Worm (Caenorhabditis elegans) whole organism, L4 larva: ENCODE data around the gene C24B5.4.

ENCODE experiments used
- F10B5.3 ChIP-seq: sonication (generic microtip); optimal IDR thresholded peaks from 2 replicates; lab custom pipeline; 2016; ENCODE audit warnings: mild to moderate bottlenecking, missing genetic modification characterization, missing compliant biosample characterization
- F26F4.8 ChIP-seq: fragments of 200-800 bp; sonication (Bioruptor generic); conservative IDR thresholded peaks from 2 replicates; pipeline ENCODE4 v1.3.6; 2022; ENCODE audit warnings: missing genetic modification characterization, missing compliant biosample characterization
- F44E2.7 ChIP-seq: fragments of 200-800 bp; sonication (Bioruptor generic); IDR thresholded peaks from 2 replicates; pipeline ENCODE4 v2.1.2; 2022; ENCODE audit warnings: missing genetic modification characterization, missing compliant biosample characterization
- F49E8.2 ChIP-seq: sonication (generic microtip); optimal IDR thresholded peaks from 2 replicates; lab custom pipeline; 2016; ENCODE audit warnings: missing compliant biosample characterization, mild to moderate bottlenecking, missing genetic modification characterization, borderline replicate concordance
- R02D3.7 ChIP-seq: fragments of 150-350 bp; sonication (generic microtip); optimal IDR thresholded peaks from 3 replicates; lab custom pipeline; 2014; ENCODE audit warnings: missing biosample characterization, missing genetic modification characterization
- T20F7.1 ChIP-seq: fragments of 200-800 bp; sonication (Bioruptor generic); optimal IDR thresholded peaks from 2 replicates; lab custom pipeline; 2018; ENCODE audit warnings: mild to moderate bottlenecking, missing genetic modification characterization, missing compliant biosample characterization
- Y105C5A.15 ChIP-seq: fragments of 200-800 bp; sonication (Bioruptor generic); IDR thresholded peaks from 2 replicates; pipeline ENCODE4 v1.3.6; 2022; ENCODE audit warnings: missing genetic modification characterization, missing compliant biosample characterization
- Y5F2A.4 ChIP-seq: fragments of 200-800 bp; sonication (Bioruptor generic); optimal IDR thresholded peaks from 2 replicates; lab custom pipeline; 2018; ENCODE audit warnings: mild to moderate bottlenecking, missing genetic modification characterization, missing compliant biosample characterization
- aly-2 ChIP-seq: sonication (generic microtip); optimal IDR thresholded peaks from 2 replicates; lab custom pipeline; 2018; ENCODE audit warnings: missing biosample characterization, missing genetic modification characterization
- ama-1 ChIP-seq: fragments of 150-350 bp; optimal IDR thresholded peaks from 2 replicates; lab custom pipeline; 2014; ENCODE audit warnings: inconsistent platforms, mixed read lengths
- ceh-44 ChIP-seq: fragments of 200-800 bp; sonication (Bioruptor generic); IDR thresholded peaks from 2 replicates; pipeline ENCODE4 v1.3.6; 2022; ENCODE audit warnings: missing genetic modification reagents, missing genetic modification characterization, missing compliant biosample characterization
- ceh-62 ChIP-seq: sonication (generic microtip); optimal IDR thresholded peaks from 2 replicates; lab custom pipeline; 2017; ENCODE audit warnings: missing biosample characterization, missing genetic modification characterization
- ceh-82 ChIP-seq: sonication (generic microtip); optimal IDR thresholded peaks from 2 replicates; lab custom pipeline; 2017; ENCODE audit warnings: missing biosample characterization, missing genetic modification characterization
- cey-2 ChIP-seq: sonication (generic microtip); optimal IDR thresholded peaks from 3 replicates; lab custom pipeline; 2017; ENCODE audit warnings: missing genetic modification characterization, mild to moderate bottlenecking, missing compliant biosample characterization, antibody characterized with exemption, borderline replicate concordance; ENCODE audit not compliant: insufficient read depth
- daf-8 ChIP-seq: fragments of 200-800 bp; sonication (Bioruptor generic); IDR thresholded peaks from 2 replicates; pipeline ENCODE4 v1.3.6; 2022; ENCODE audit warnings: missing genetic modification characterization, missing compliant biosample characterization
- dmd-9 ChIP-seq: fragments of 200-800 bp; sonication (Bioruptor generic); IDR thresholded peaks from 2 replicates; pipeline ENCODE4 v1.3.6; 2022; ENCODE audit warnings: missing genetic modification reagents, missing genetic modification characterization, missing compliant biosample characterization
- egl-27 ChIP-seq: sonication (generic microtip); optimal IDR thresholded peaks from 3 replicates; lab custom pipeline; 2017; ENCODE audit warnings: missing biosample characterization, missing genetic modification reagents, missing genetic modification characterization
- egl-43 ChIP-seq: fragments of 200-800 bp; sonication (Bioruptor generic); IDR thresholded peaks from 2 replicates; pipeline ENCODE4 v1.3.6; 2022; ENCODE audit warnings: missing genetic modification reagents, missing genetic modification characterization, missing compliant biosample characterization
- fos-1 ChIP-seq: fragments of 150-350 bp; optimal IDR thresholded peaks from 2 replicates; lab custom pipeline; 2014; ENCODE audit warnings: missing biosample characterization, missing genetic modification characterization
- gei-8 ChIP-seq: fragments of 200-800 bp; sonication (Bioruptor generic); optimal IDR thresholded peaks from 2 replicates; lab custom pipeline; 2018; ENCODE audit warnings: mild to moderate bottlenecking, missing genetic modification characterization, missing compliant biosample characterization
- hlh-30 ChIP-seq: sonication (generic microtip); optimal IDR thresholded peaks from 2 replicates; lab custom pipeline; 2017; ENCODE audit warnings: antibody characterized with exemption, mild to moderate bottlenecking, missing genetic modification characterization, missing compliant biosample characterization; ENCODE audit not compliant: insufficient read depth
- jun-1 ChIP-seq: fragments of 150-350 bp; optimal IDR thresholded peaks from 2 replicates; lab custom pipeline; 2014; ENCODE audit warnings: missing biosample characterization, missing genetic modification reagents, missing genetic modification characterization
- lin-13 ChIP-seq: fragments of 150-350 bp; optimal IDR thresholded peaks from 2 replicates; lab custom pipeline; 2014; ENCODE audit warnings: missing biosample characterization, missing genetic modification reagents, missing genetic modification characterization
- lin-15B ChIP-seq: fragments of 150-350 bp; sonication (generic microtip); optimal IDR thresholded peaks from 3 replicates; lab custom pipeline; 2014; ENCODE audit warnings: missing biosample characterization, missing genetic modification characterization
- lin-29 ChIP-seq: fragments of 200-800 bp; sonication (Bioruptor generic); IDR thresholded peaks from 2 replicates; pipeline ENCODE4 v1.3.6; 2022; ENCODE audit warnings: missing genetic modification reagents, missing genetic modification characterization, missing compliant biosample characterization
- lin-38 ChIP-seq: fragments of 200-800 bp; sonication (Bioruptor generic); IDR thresholded peaks from 2 replicates; pipeline ENCODE4 v1.3.6; 2022; ENCODE audit warnings: missing genetic modification reagents, missing genetic modification characterization, missing compliant biosample characterization
- lir-3 ChIP-seq: sonication (generic microtip); optimal IDR thresholded peaks from 2 replicates; lab custom pipeline; 2016; ENCODE audit warnings: mild to moderate bottlenecking, missing genetic modification characterization, missing compliant biosample characterization
- lsy-2 ChIP-seq, 2 experiments: fragments of 150-350 bp in 1 of 2; sonication (generic microtip) in 1 of 2; optimal IDR thresholded peaks; 2 replicates each; lab custom pipeline; 2014 to 2017; ENCODE audit warnings: missing biosample characterization in 2 of 2, missing genetic modification characterization in 2 of 2
- madf-5 ChIP-seq, 2 experiments: fragments of 200-800 bp; sonication (Bioruptor generic); IDR thresholded peaks; 2 replicates each; pipeline ENCODE4 v1.3.6; 2022; ENCODE audit warnings: missing compliant biosample characterization in 2 of 2, missing genetic modification characterization in 2 of 2
- madf-9 ChIP-seq: fragments of 200-800 bp; sonication (Bioruptor generic); conservative IDR thresholded peaks from 2 replicates; pipeline ENCODE4 v1.3.6; 2022; ENCODE audit warnings: missing genetic modification reagents, missing genetic modification characterization, missing compliant biosample characterization
- mdl-1 ChIP-seq, 2 experiments: fragments of 150-350 bp in 1 of 2; sonication (generic microtip) in 1 of 2; optimal IDR thresholded peaks; 2 replicates each; lab custom pipeline; 2014 to 2017; ENCODE audit warnings: missing biosample characterization in 2 of 2, missing genetic modification characterization in 2 of 2
- mep-1 ChIP-seq: fragments of 150-350 bp; sonication (generic microtip); optimal IDR thresholded peaks from 3 replicates; lab custom pipeline; 2014; ENCODE audit warnings: missing biosample characterization, missing genetic modification characterization
- nhr-111 ChIP-seq: fragments of 200-800 bp; sonication (Bioruptor generic); optimal IDR thresholded peaks from 2 replicates; lab custom pipeline; 2018; ENCODE audit warnings: mild to moderate bottlenecking, missing genetic modification characterization, missing compliant biosample characterization
- nhr-41 ChIP-seq: fragments of 200-800 bp; sonication (Bioruptor generic); IDR thresholded peaks from 2 replicates; pipeline ENCODE4 v1.3.6; 2022; ENCODE audit warnings: missing genetic modification reagents, missing genetic modification characterization, missing compliant biosample characterization
- nhr-6 ChIP-seq: fragments of 150-350 bp; optimal IDR thresholded peaks from 2 replicates; lab custom pipeline; 2014; ENCODE audit warnings: missing biosample characterization, missing genetic modification characterization
- nhr-76 ChIP-seq: fragments of 150-350 bp; optimal IDR thresholded peaks from 2 replicates; lab custom pipeline; 2014; ENCODE audit warnings: missing biosample characterization, missing genetic modification characterization
- php-3 ChIP-seq: fragments of 200-800 bp; sonication (Bioruptor generic); IDR thresholded peaks from 2 replicates; pipeline ENCODE4 v1.3.6; 2022; ENCODE audit warnings: missing genetic modification reagents, missing genetic modification characterization, missing compliant biosample characterization
- pqm-1 ChIP-seq: sonication (generic microtip); optimal IDR thresholded peaks from 2 replicates; lab custom pipeline; 2017; ENCODE audit warnings: missing biosample characterization, missing genetic modification characterization
- saeg-2 ChIP-seq: fragments of 200-800 bp; sonication (Bioruptor generic); IDR thresholded peaks from 2 replicates; pipeline ENCODE4 v1.3.6; 2022; ENCODE audit warnings: missing genetic modification reagents, missing genetic modification characterization, missing compliant biosample characterization
- set-16 ChIP-seq: fragments of 200-800 bp; sonication (Bioruptor generic); IDR thresholded peaks from 2 replicates; pipeline ENCODE4 v1.3.6; 2022; ENCODE audit warnings: missing genetic modification reagents, missing genetic modification characterization, missing compliant biosample characterization
- spr-1 ChIP-seq: sonication (generic microtip); optimal IDR thresholded peaks from 2 replicates; lab custom pipeline; 2016; ENCODE audit warnings: mild to moderate bottlenecking, missing genetic modification characterization, missing compliant biosample characterization
- spr-3 ChIP-seq: fragments of 200-800 bp; sonication (Bioruptor generic); optimal IDR thresholded peaks from 2 replicates; lab custom pipeline; 2018; ENCODE audit warnings: mild to moderate bottlenecking, missing genetic modification characterization, missing compliant biosample characterization
- unc-130 ChIP-seq: sonication (generic microtip); optimal IDR thresholded peaks from 2 replicates; lab custom pipeline; 2016; ENCODE audit warnings: missing genetic modification reagents, missing genetic modification characterization, missing compliant biosample characterization
- unc-39 ChIP-seq: sonication (generic microtip); optimal IDR thresholded peaks from 2 replicates; lab custom pipeline; 2017; ENCODE audit warnings: missing biosample characterization, missing genetic modification characterization
- unc-62 ChIP-seq, 3 experiments: fragments of 150-350 bp in 1 of 3; sonication (generic microtip); optimal IDR thresholded peaks in 2 of 3; peaks in 1 of 3; 1 replicate in 1 of 3; 2 replicates in 2 of 3; lab custom pipeline; 2014 to 2017; ENCODE audit warnings: missing biosample characterization in 3 of 3, missing genetic modification characterization in 3 of 3, missing genetic modification reagents in 3 of 3, missing genotype in 1 of 3
- zag-1 ChIP-seq: fragments of 150-350 bp; optimal IDR thresholded peaks from 2 replicates; lab custom pipeline; 2014; ENCODE audit warnings: missing biosample characterization, missing genetic modification characterization
- zip-11 ChIP-seq: fragments of 200-800 bp; sonication (Bioruptor generic); IDR thresholded peaks from 2 replicates; pipeline ENCODE4 v1.3.6; 2022; ENCODE audit warnings: missing genetic modification characterization, missing compliant biosample characterization
- zip-2 ChIP-seq: fragments of 150-350 bp; optimal IDR thresholded peaks from 2 replicates; lab custom pipeline; 2014; ENCODE audit warnings: missing biosample characterization, missing genetic modification characterization

The C24B5.4 gene

ce11 chrV:9222819-9223218, 25.7 kb upstream of the C24B5.4 start:
- TF ChIP-seq nhr-41 (GFP tag; lab: Robert Waterston, UW) (no peak), dmd-9 (GFP tag; lab: Robert Waterston, UW) (no peak), zag-1 (tag; lab: Kevin White, UChicago) (no peak), saeg-2 (GFP tag; lab: Robert Waterston, UW) (no peak), aly-2 (tag; lab: Kevin White, UChicago) (no peak), lir-3 (tag; lab: Kevin White, UChicago) (no peak), set-16 (GFP tag; lab: Robert Waterston, UW) (peak; percentile 72; the same call in 1 of the 2 replicates), lin-15B (no peak), egl-43 (GFP tag; lab: Robert Waterston, UW) (peak; percentile 38; the same call in 1 of the 2 replicates)

ce11 chrV:9221566-9221965, 24.4 kb upstream of the C24B5.4 start, which contains the start of gene grd-6:
grd-6 (plus strand) TSS chrV:9221866.
- TF ChIP-seq ceh-82 (tag; lab: Kevin White, UChicago) (no peak), zip-2 (no peak)

ce11 chrV:9220444-9220843, 23.3 kb upstream of the C24B5.4 start:
- TF ChIP-seq nhr-111 (GFP tag; lab: Kevin White, UChicago): no peak
- TF ChIP-seq nhr-6: peak; percentile 64
- no peak for TF ChIP-seq gei-8 (GFP tag; lab: Kevin White, UChicago)
- TF ChIP-seq daf-8: no peak
- TF ChIP-seq lsy-2 (tag; optimal IDR thresholded peaks at IDR 0.05; lab: Kevin White, UChicago): peak in 1 of 2 experiments; percentile 51
- no peak for TF ChIP-seq cey-2 (tag; lab: Kevin White, UChicago)
- no peak for TF ChIP-seq F49E8.2 (tag; lab: Kevin White, UChicago)
- no peak for TF ChIP-seq jun-1 (tag; lab: Kevin White, UChicago)
- peak; percentile 15 for TF ChIP-seq unc-130
- TF ChIP-seq ceh-62 (tag; lab: Kevin White, UChicago): no peak
- TF ChIP-seq nhr-76: no peak
- TF ChIP-seq madf-5 (GFP tag; IDR thresholded peaks at IDR 0.05; lab: Robert Waterston, UW): no peak
- TF ChIP-seq F44E2.7: no peak
- no peak for TF ChIP-seq Y105C5A.15 (GFP tag; lab: Robert Waterston, UW)
- no peak for TF ChIP-seq unc-39 (tag; lab: Kevin White, UChicago)
- no peak for TF ChIP-seq madf-9 (GFP tag; lab: Robert Waterston, UW)
- no peak for TF ChIP-seq lin-29 (GFP tag; lab: Robert Waterston, UW)
- no peak for TF ChIP-seq R02D3.7 (tag; lab: Kevin White, UChicago)
- peak; percentile 8 for TF ChIP-seq ama-1 (lab: Kevin White, UChicago)
- peak; percentile 39 for TF ChIP-seq mep-1 (tag; lab: Kevin White, UChicago)
- TF ChIP-seq fos-1 (tag; lab: Kevin White, UChicago): no peak
- TF ChIP-seq ceh-82 (tag; lab: Kevin White, UChicago): no peak
- TF ChIP-seq lin-15B: no peak
- TF ChIP-seq mdl-1 (tag; optimal IDR thresholded peaks at IDR 0.05; lab: Kevin White, UChicago): no peak
- TF ChIP-seq Y5F2A.4: no peak
- TF ChIP-seq zip-11 (GFP tag; lab: Robert Waterston, UW): no peak
- peak in 1 of 2 experiments; percentile 6 for TF ChIP-seq unc-62 (GFP tag; optimal IDR thresholded peaks at IDR 0.05 in 1 of 2; lab: Kevin White, UChicago)
- TF ChIP-seq unc-62 (tag; optimal IDR thresholded peaks at IDR 0.05; lab: Kevin White, UChicago): no peak
- TF ChIP-seq egl-27: no peak
- TF ChIP-seq ceh-44 (GFP tag; lab: Robert Waterston, UW): no peak
- TF ChIP-seq F10B5.3 (tag; lab: Kevin White, UChicago): no peak
- TF ChIP-seq php-3 (GFP tag; lab: Robert Waterston, UW): no peak
- peak; percentile 69 for TF ChIP-seq hlh-30 (tag; lab: Kevin White, UChicago)
- no peak for TF ChIP-seq spr-1 (tag; lab: Kevin White, UChicago)
- peak; percentile 92 for TF ChIP-seq lin-38
- TF ChIP-seq lin-13 (GFP tag; lab: Kevin White, UChicago): no peak
- TF ChIP-seq T20F7.1: no peak
- TF ChIP-seq F26F4.8 (GFP tag; lab: Robert Waterston, UW): no peak
- TF ChIP-seq spr-3: no peak
- TF ChIP-seq pqm-1: no peak
